Worm (Caenorhabditis elegans) whole organism, L1 larva: ENCODE measurements around the gene Y79H2A.4.

ENCODE experiments used
- C16A3.4 ChIP-seq: fragments of 150-350 bp; optimal IDR thresholded peaks from 2 replicates; lab custom pipeline; 2014; ENCODE audit warnings: missing biosample characterization, missing genetic modification characterization
- ces-1 ChIP-seq: fragments of 150-350 bp; optimal IDR thresholded peaks from 2 replicates; lab custom pipeline; 2014; ENCODE audit warnings: missing biosample characterization, missing genetic modification reagents, missing genetic modification characterization
- jun-1 ChIP-seq: fragments of 150-350 bp; optimal IDR thresholded peaks from 2 replicates; lab custom pipeline; 2014; ENCODE audit warnings: missing biosample characterization, missing genetic modification reagents, missing genetic modification characterization
- mdl-1 ChIP-seq, 2 experiments: fragments of 150-350 bp; optimal IDR thresholded peaks; 2 replicates each; lab custom pipeline; 2014 to 2017; ENCODE audit warnings: missing biosample characterization in 2 of 2, missing genetic modification characterization in 2 of 2, inconsistent platforms in 1 of 2
- nhr-19 ChIP-seq: fragments of 200-800 bp; sonication (Bioruptor generic); conservative IDR thresholded peaks from 2 replicates; pipeline ENCODE4 v1.3.6; 2022; ENCODE audit warnings: missing genetic modification characterization, missing compliant biosample characterization
- nhr-28 ChIP-seq: fragments of 150-350 bp; optimal IDR thresholded peaks from 2 replicates; lab custom pipeline; 2014; ENCODE audit warnings: missing biosample characterization, missing genetic modification characterization
- nhr-77 ChIP-seq: fragments of 150-350 bp; optimal IDR thresholded peaks from 2 replicates; lab custom pipeline; 2014; ENCODE audit warnings: missing biosample characterization, missing genetic modification characterization
- skn-1 ChIP-seq: fragments of 150-350 bp; optimal IDR thresholded peaks from 2 replicates; lab custom pipeline; 2014; ENCODE audit warnings: missing biosample characterization, missing genetic modification characterization
- snpc-4 ChIP-seq: fragments of 150-350 bp; optimal IDR thresholded peaks from 2 replicates; lab custom pipeline; 2014; ENCODE audit warnings: missing biosample characterization, missing genetic modification characterization
- sptf-1 ChIP-seq: fragments of 150-350 bp; optimal IDR thresholded peaks from 2 replicates; lab custom pipeline; 2014; ENCODE audit warnings: missing biosample characterization, missing genetic modification characterization
- unc-62 ChIP-seq: fragments of 150-350 bp; optimal IDR thresholded peaks from 2 replicates; lab custom pipeline; 2014; ENCODE audit warnings: missing biosample characterization, missing genetic modification reagents, missing genetic modification characterization
- unc-86 ChIP-seq: sonication (generic microtip); optimal IDR thresholded peaks from 2 replicates; lab custom pipeline; 2016; ENCODE audit warnings: missing genetic modification characterization, missing compliant biosample characterization

- no peak for TF ChIP-seq mdl-1 (tag; optimal IDR thresholded peaks at IDR 0.05; lab: Kevin White, UChicago)
- no peak for TF ChIP-seq snpc-4 (tag; lab: Kevin White, UChicago)
- no peak for TF ChIP-seq C16A3.4
- no peak for TF ChIP-seq nhr-28 (tag; lab: Kevin White, UChicago)
- TF ChIP-seq ces-1 (GFP tag; lab: Kevin White, UChicago): no peak
- no peak for TF ChIP-seq unc-62 (GFP tag; lab: Kevin White, UChicago)
- TF ChIP-seq skn-1 (tag; lab: Kevin White, UChicago): no peak
- no peak for TF ChIP-seq unc-86
- TF ChIP-seq jun-1: no peak
- TF ChIP-seq sptf-1 (tag; lab: Kevin White, UChicago): no peak
- TF ChIP-seq nhr-77: no peak
- no peak for TF ChIP-seq nhr-19 (GFP tag; lab: Robert Waterston, UW)
Measured at ce11 chrIII:12013718-12014117, 27.4 kb upstream of the Y79H2A.4 start.
